Worm (Caenorhabditis elegans): Measurements from ENCODE around the gene hpo-26.

hpo-26 gene

ce11 chrV:6524757-6525156 is 8.1 kb downstream of the hpo-26 start, which contains the start of gene acs-1 (continued):
- no peak for TF ChIP-seq sea-2 (GFP tag; IDR thresholded peaks at IDR 0.05)
- TF ChIP-seq snpc-1.3 (tag; optimal IDR thresholded peaks at IDR 0.05; ENCODE audit: insufficient read depth): no peak
- TF ChIP-seq mel-28 (tag; optimal IDR thresholded peaks at IDR 0.05; ENCODE audit: borderline replicate concordance): no peak
- no peak for TF ChIP-seq lin-40 (tag; optimal IDR thresholded peaks at IDR 0.05)
- no peak for TF ChIP-seq hlh-12 (tag; optimal IDR thresholded peaks at IDR 0.05)
- TF ChIP-seq gei-17 (GFP tag; optimal IDR thresholded peaks at IDR 0.05): no peak
- no peak for TF ChIP-seq dpl-1 (GFP tag; optimal IDR thresholded peaks at IDR 0.05)
- peak; percentile 89 for TF ChIP-seq ets-4 (GFP tag; optimal IDR thresholded peaks at IDR 0.05)
- TF ChIP-seq ceh-27 (GFP tag; optimal IDR thresholded peaks at IDR 0.05): no peak
- TF ChIP-seq attf-6 (GFP tag; IDR thresholded peaks at IDR 0.05): no peak
- no peak for TF ChIP-seq ztf-18 (tag; optimal IDR thresholded peaks at IDR 0.05)
- no peak for TF ChIP-seq lin-35 (GFP tag; optimal IDR thresholded peaks at IDR 0.05)
- TF ChIP-seq cebp-1 (GFP tag; IDR thresholded peaks at IDR 0.05): no peak
- no peak for TF ChIP-seq cebp-1 (tag; optimal IDR thresholded peaks at IDR 0.05)
- TF ChIP-seq pbrm-1 (GFP tag; IDR thresholded peaks at IDR 0.05): no peak
- TF ChIP-seq chd-7 (tag; optimal IDR thresholded peaks at IDR 0.05): no peak
- no peak for TF ChIP-seq F37B4.10 (GFP tag; IDR thresholded peaks at IDR 0.05)
- TF ChIP-seq bed-1 (GFP tag; IDR thresholded peaks at IDR 0.05): no peak

DNA sequence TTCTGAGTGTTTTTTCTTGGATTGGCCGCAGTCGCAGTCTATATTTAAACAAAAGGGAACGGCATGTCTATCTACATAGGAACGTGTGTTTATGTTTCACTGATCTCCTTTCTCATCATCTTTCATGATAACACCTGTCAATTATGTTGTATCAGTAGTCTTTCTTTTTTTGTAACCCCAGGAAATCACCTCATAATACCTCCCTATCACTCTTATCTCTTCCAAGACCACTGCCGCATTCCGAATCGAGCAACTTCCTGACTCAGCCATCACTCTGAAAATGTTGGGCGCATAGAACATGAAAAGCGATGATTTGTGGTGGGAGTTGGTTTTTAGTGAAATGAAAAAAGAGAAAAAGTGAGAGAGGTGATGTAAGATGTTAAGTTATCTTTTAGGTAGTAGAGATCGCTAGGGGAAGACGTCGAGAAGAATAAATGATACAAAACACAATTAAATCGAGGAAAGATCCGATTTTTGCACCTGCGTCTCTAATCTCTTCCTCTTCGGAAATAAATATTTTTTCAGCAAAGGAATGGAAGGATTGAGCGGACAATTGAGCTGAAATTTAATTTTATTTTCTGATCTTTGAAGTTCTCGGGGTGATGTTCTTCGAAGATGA is 9.9 kb downstream of the hpo-26 start:
- TF ChIP-seq unc-62 (GFP tag; optimal IDR thresholded peaks at IDR 0.05): peak; percentile 41
- no peak for TF ChIP-seq madf-10 (tag; optimal IDR thresholded peaks at IDR 0.05)
- TF ChIP-seq hmg-20 (GFP tag; IDR thresholded peaks at IDR 0.05): no peak
- TF ChIP-seq tbp1 (GFP tag; optimal IDR thresholded peaks at IDR 0.05): peak; percentile 0
- no peak for TF ChIP-seq attf-6 (GFP tag; IDR thresholded peaks at IDR 0.05)
- no peak for TF ChIP-seq Y79H2A.3 (GFP tag; conservative IDR thresholded peaks at IDR 0.05)
- TF ChIP-seq F23B12.7 (tag; optimal IDR thresholded peaks at IDR 0.05; ENCODE audit: insufficient read depth): no peak
- TF ChIP-seq lir-1 (GFP tag; conservative IDR thresholded peaks at IDR 0.05): no peak
- TF ChIP-seq nhr-179 (tag; optimal IDR thresholded peaks at IDR 0.05): no peak
- no peak for TF ChIP-seq ztf-25 (GFP tag; IDR thresholded peaks at IDR 0.05)
- no peak for TF ChIP-seq xnd-1 (tag; optimal IDR thresholded peaks at IDR 0.05)
- peak; percentile 68 for TF ChIP-seq atf-7 (tag; optimal IDR thresholded peaks at IDR 0.05)
- TF ChIP-seq aptf-2 (GFP tag; conservative IDR thresholded peaks at IDR 0.05): no peak
- TF ChIP-seq egl-44 (GFP tag; IDR thresholded peaks at IDR 0.05): peak; percentile 49; the same call in 1 of the 2 replicates
- TF ChIP-seq cebp-2 (GFP tag; IDR thresholded peaks at IDR 0.05): no peak
- no peak for TF ChIP-seq lin-35 (GFP tag; optimal IDR thresholded peaks at IDR 0.05)
- no peak for TF ChIP-seq let-607 (tag; optimal IDR thresholded peaks at IDR 0.05)
- TF ChIP-seq akir-1 (GFP tag; optimal IDR thresholded peaks at IDR 0.05): no peak
- TF ChIP-seq ama-1 (optimal IDR thresholded peaks at IDR 0.05): no peak
- no peak for TF ChIP-seq ama-1 (GFP tag; optimal IDR thresholded peaks at IDR 0.05)
- TF ChIP-seq K11D2.4 (GFP tag; IDR thresholded peaks at IDR 0.05): no peak
- no peak for TF ChIP-seq D2030.7 (GFP tag; IDR thresholded peaks at IDR 0.05)
- TF ChIP-seq F22D6.2 (tag; optimal IDR thresholded peaks at IDR 0.05): no peak
- no peak for TF ChIP-seq dpl-1 (GFP tag; optimal IDR thresholded peaks at IDR 0.05)
- no peak for TF ChIP-seq snpc-1.3 (tag; optimal IDR thresholded peaks at IDR 0.05; ENCODE audit: insufficient read depth)
- TF ChIP-seq C06A6.2 (GFP tag; conservative IDR thresholded peaks at IDR 0.05): no peak
- no peak for TF ChIP-seq mcd-1 (GFP tag; IDR thresholded peaks at IDR 0.05)
- TF ChIP-seq K12H6.12 (tag; optimal IDR thresholded peaks at IDR 0.05): no peak
- TF ChIP-seq lsl-1 (GFP tag; optimal IDR thresholded peaks at IDR 0.05): no peak
- TF ChIP-seq bed-2 (GFP tag; IDR thresholded peaks at IDR 0.05): no peak
- TF ChIP-seq athp-1 (tag; optimal IDR thresholded peaks at IDR 0.05): no peak
- 0 out of 2 replicates have a peak, but pooled peaks have one; percentile 16 for TF ChIP-seq B0336.3 (GFP tag; IDR thresholded peaks at IDR 0.05)
- TF ChIP-seq dpff-1 (tag; optimal IDR thresholded peaks at IDR 0.05): no peak
- TF ChIP-seq sdz-38 (tag; optimal IDR thresholded peaks at IDR 0.05): no peak
